Fruit fly (Drosophila melanogaster) whole organism: Measurements from ENCODE around the gene COX5A.

Experiments used
- CG8478 ChIP-seq: fragments of >200 bp; optimal IDR thresholded peaks from 2 replicates; lab custom pipeline; 2018; ENCODE audit warnings: inconsistent platforms
- psq ChIP-seq: fragments of >200 bp; optimal IDR thresholded peaks from 2 replicates; lab custom pipeline; 2017

DNA sequence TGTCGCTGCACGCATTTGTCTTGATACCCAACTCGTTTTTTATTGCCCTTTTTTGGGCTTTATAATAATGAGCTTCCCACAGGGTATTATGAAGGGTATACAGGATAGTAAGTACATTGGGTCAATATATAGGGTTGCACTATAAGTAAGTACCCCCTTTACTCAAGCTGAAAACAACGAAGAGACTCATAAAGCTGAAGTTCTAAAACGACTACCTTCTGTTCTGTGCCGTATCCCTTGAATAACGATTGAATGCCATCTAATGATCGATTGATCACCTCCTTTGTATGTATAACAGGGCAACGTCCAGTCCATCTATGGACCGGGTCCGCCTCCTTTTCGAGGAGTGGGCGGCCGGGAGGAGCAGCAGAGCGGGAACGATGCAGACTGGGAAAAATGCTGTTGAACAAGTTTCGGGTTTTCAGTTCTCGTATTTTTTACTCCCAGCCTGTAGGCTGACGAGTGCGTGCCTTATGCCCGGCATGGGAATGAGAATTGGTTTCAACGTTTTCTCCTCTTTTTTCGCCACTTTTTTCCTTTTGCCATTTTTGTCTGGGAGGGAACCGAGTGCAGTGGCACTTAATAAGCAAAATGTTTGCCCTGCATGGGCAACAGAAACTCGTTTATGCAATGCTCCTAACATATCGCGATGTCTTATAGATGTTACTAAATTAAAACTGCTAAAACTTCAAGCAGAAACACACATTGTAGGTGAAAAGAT is 40.5 kb downstream of the COX5A start:
- TF ChIP-seq CG8478 (lab: Kevin White, UChicago): no peak
- TF ChIP-seq psq: no peak
